Fruit fly (Drosophila melanogaster): ENCODE measurements around the gene CG16986.

DNA sequence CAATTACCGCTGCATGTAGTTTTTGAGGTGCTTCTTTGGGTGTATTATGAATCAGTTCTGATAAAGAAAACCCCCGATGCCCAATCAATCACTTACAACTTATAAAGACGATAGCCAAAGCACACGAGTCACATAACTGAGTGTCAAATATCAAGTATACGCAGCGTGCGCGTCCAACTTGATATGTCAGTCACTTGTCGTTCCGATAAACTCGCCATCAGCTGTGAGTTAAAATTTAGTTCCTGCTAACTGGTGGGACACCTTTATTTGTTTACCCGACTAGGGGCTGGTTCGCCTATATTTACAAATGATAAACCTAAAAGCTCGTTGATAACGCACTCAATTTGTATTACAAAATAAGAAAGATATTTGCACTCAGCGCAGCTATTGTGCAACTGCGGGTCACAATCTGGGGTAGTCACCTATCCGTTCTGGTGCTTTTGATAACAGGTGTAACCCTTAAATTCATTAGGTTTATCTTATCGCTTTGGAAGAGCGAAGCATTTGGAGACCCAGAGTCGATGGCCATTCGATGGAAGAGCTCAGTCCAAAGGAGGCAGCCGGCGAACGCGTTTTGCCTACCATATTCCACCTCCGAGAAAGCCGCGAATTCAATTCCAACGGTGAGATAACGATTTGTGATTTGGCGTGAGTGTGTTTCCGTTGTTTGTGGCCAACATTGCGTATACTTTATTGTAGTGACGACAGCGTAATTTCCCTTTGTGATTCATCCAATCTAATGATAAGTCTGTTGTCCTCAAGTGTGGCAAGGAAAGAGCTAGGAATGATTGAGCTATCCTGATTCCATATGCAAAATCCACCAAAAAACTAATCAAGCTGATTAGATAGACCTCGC lies 47.6 kb downstream of the CG16986 start, which contains the start of gene CG1246:
- TF ChIP-seq insv (optimal IDR thresholded peaks at IDR 0.05) (no peak), Myc (optimal IDR thresholded peaks at IDR 0.05) (no peak), psq (optimal IDR thresholded peaks at IDR 0.05) (no peak)
